Worm (Caenorhabditis elegans): ENCODE measurements around the gene srt-44.
"Not testable (repeated sequence)": the region's sequence is repeated elsewhere in the genome, so short reads cannot be mapped to it uniquely, and the experiment has no call there.

DNA sequence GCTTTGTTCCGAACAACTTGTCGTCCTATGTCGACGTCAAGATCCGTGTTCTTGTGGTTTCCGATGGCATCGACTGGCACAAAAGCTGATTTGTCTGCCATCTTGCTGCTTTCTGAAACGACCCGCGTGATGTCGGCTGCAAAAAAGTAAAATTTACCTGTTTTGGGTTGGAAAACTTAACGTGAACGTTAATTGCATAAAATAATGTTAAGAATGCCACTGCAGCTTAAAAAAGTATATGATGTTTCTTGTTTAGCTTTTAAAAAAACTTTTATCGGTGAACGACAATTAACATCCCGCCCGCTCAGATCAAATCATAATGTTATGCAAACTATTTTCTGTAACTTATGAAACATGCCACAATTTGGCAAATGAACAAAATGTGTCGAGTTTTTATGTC lies 30.5 kb downstream of the srt-44 start, which contains the start of gene M199.8:
- not testable (repeated sequence) for TF ChIP-seq egrh-3 (GFP tag; IDR thresholded peaks at IDR 0.05); ceh-40 (GFP tag; IDR thresholded peaks at IDR 0.05); hlh-26 (GFP tag; conservative IDR thresholded peaks at IDR 0.05); dpl-1 (GFP tag; optimal IDR thresholded peaks at IDR 0.05); madf-10 (tag; optimal IDR thresholded peaks at IDR 0.05); unc-62 (GFP tag; optimal IDR thresholded peaks at IDR 0.05)

Data from whole organism, young adult.